Fruit fly (Drosophila melanogaster): ENCODE data around the gene CG10019.

CG10019 gene

DNA sequence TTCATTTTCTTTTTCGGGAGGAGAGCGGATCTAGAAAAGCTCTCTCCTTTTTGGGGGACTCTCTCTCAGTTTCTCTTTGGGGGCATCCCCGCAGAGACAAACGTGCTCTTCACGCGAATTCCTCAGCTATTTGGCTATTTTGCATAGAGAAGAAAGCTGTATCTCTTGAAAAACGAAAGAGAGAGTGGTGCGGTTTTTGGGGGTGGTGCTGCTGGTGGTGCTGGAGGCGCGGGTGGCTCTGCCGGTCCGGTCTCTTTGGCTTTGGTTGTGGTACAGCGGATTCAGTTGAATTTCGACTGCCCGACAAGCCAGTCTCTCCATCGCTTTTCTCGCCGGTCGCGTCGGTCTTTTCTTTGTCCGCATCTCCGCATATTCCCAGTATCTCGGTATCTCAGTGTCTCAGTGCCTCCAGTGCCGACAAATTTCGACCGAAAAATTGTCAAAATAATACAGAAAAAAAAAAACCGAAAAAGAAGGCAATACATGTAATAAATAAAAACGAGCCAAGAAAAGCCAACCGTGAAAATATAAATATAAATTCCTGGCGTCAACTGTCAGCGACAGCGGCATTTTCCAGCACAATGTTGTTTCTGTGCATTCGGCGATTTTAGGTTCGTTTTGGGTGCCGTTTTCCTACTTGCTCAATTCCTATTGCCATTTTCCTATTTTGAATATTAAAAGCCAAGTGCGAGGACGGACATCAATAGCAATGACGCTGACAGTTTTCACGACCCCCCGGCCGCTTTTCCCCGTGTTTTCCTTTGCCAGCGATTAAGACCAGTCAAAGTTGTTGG lies at the start of gene CG10019:
CG10019 (plus strand) TSS at position 285 of the 794 bp plus-strand sequence.
- TF ChIP-seq fd96Ca (GFP tag; IDR thresholded peaks at IDR 0.05) (no peak), CG14655 (GFP tag; optimal IDR thresholded peaks at IDR 0.05) (peak; percentile 4), Ets98B (GFP tag; IDR thresholded peaks at IDR 0.05) (peak; percentile 31; the same call in 1 of the 2 replicates), CG13204 (GFP tag; optimal IDR thresholded peaks at IDR 0.05) (no peak), CG32121 (GFP tag; IDR thresholded peaks at IDR 0.05) (peak; percentile 48), CG4496 (GFP tag; IDR thresholded peaks at IDR 0.05) (peak; percentile 31; the same call in 1 of the 3 replicates)

DNA sequence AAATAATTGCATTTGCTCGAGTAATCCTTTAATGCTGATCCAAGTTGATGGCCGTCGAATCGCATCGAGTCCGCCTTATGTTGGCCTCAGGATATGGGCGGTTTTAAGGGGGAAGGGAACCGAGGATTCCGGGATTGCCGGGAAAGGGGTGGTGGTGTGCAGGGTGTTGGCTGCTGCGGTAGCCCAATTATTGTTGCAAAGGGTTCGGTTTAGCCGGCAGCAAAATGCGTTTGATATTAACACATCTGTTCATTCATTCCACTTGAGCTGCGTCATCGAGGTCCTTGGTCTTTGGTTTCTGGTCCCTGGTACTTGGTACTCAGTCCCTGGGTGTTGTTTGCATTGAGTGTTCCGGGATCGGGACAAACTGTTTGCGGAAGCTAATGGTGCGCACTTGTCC lies 48.9 kb upstream of the CG10019 start:
- TF ChIP-seq CG8301 (tag; optimal IDR thresholded peaks at IDR 0.05) (no peak), CG14655 (GFP tag; optimal IDR thresholded peaks at IDR 0.05) (no peak), CG32121 (GFP tag; IDR thresholded peaks at IDR 0.05) (no peak), Pif1A (GFP tag; optimal IDR thresholded peaks at IDR 0.05) (no peak), EcR (GFP tag; optimal IDR thresholded peaks at IDR 0.05) (no peak), CG4496 (GFP tag; IDR thresholded peaks at IDR 0.05) (no peak), fd96Ca (GFP tag; IDR thresholded peaks at IDR 0.05) (no peak), Ets98B (GFP tag; IDR thresholded peaks at IDR 0.05) (no peak), CG34367 (tag; optimal IDR thresholded peaks at IDR 0.05) (no peak), rn (GFP tag; IDR thresholded peaks at IDR 0.05) (no peak), Pif1B (GFP tag; optimal IDR thresholded peaks at IDR 0.05) (no peak), D1 (tag; optimal IDR thresholded peaks at IDR 0.05) (no peak), CG15710 (tag; optimal IDR thresholded peaks at IDR 0.05) (no peak), CG8159 (tag; optimal IDR thresholded peaks at IDR 0.05) (no peak), CG9948 (tag; optimal IDR thresholded peaks at IDR 0.05) (no peak), CG17806 (tag; optimal IDR thresholded peaks at IDR 0.05) (no peak), Snoo (tag; optimal IDR thresholded peaks at IDR 0.05) (no peak), CG13204 (GFP tag; optimal IDR thresholded peaks at IDR 0.05) (no peak), gl (tag; optimal IDR thresholded peaks at IDR 0.05) (no peak)

- no peak for TF ChIP-seq CG34367 (tag; optimal IDR thresholded peaks at IDR 0.05)
- no peak for TF ChIP-seq CG14655 (GFP tag; optimal IDR thresholded peaks at IDR 0.05)
Measured at dm6 chr2L:3682489-3682888, 47.8 kb upstream of the CG10019 start.

- TF ChIP-seq CG14655 (GFP tag; optimal IDR thresholded peaks at IDR 0.05) (no peak), CG9948 (tag; optimal IDR thresholded peaks at IDR 0.05) (no peak), CG12605 (GFP tag; IDR thresholded peaks at IDR 0.05) (no peak), D1 (tag; optimal IDR thresholded peaks at IDR 0.05) (no peak), CG8159 (tag; optimal IDR thresholded peaks at IDR 0.05) (peak; percentile 16)
Measured at dm6 chr2L:3685139-3685851, 45.0 kb upstream of the CG10019 start.

DNA sequence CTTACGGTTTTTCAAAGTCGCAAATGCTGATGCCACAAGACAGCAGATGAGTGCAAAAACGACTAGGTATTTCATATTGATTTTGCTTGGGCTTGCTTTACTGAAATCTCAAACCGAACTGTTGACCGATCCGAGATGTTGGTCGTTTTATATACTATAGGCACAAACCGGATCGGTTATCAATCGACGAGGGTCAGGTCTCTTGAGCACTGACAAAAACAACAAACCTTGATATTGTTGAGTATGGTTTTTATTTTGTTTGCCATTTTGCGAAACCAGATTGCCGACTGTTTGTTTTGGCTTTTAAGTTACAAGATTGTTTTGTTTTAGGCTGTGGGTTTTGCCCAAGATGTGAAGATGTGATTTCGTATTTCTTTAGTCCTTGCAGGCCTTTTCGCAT lies 37.8 kb upstream of the CG10019 start, which contains the start of gene CG16704:
CG16704 (minus strand) TSS at position 122 of the 400 bp plus-strand sequence.
- TF ChIP-seq Snoo (tag; optimal IDR thresholded peaks at IDR 0.05) (no peak), rn (GFP tag; IDR thresholded peaks at IDR 0.05) (no peak), fd96Ca (GFP tag; IDR thresholded peaks at IDR 0.05) (no peak), EcR (GFP tag; optimal IDR thresholded peaks at IDR 0.05) (no peak), Ets98B (GFP tag; IDR thresholded peaks at IDR 0.05) (no peak), CG15710 (tag; optimal IDR thresholded peaks at IDR 0.05) (no peak), gl (tag; optimal IDR thresholded peaks at IDR 0.05) (no peak), CG4496 (GFP tag; IDR thresholded peaks at IDR 0.05) (no peak), D1 (tag; optimal IDR thresholded peaks at IDR 0.05) (no peak), CG9948 (tag; optimal IDR thresholded peaks at IDR 0.05) (no peak), Pif1B (GFP tag; optimal IDR thresholded peaks at IDR 0.05) (no peak), Pif1A (GFP tag; optimal IDR thresholded peaks at IDR 0.05) (no peak), CG32121 (GFP tag; IDR thresholded peaks at IDR 0.05) (no peak), CG13204 (GFP tag; optimal IDR thresholded peaks at IDR 0.05) (no peak), CG12605 (GFP tag; IDR thresholded peaks at IDR 0.05) (no peak)

- TF ChIP-seq EcR (GFP tag; optimal IDR thresholded peaks at IDR 0.05) (no peak), CG14655 (GFP tag; optimal IDR thresholded peaks at IDR 0.05) (no peak), CG32121 (GFP tag; IDR thresholded peaks at IDR 0.05) (no peak), CG10348 (GFP tag; IDR thresholded peaks at IDR 0.05) (no peak), Snoo (tag; optimal IDR thresholded peaks at IDR 0.05) (no peak), CG8301 (tag; optimal IDR thresholded peaks at IDR 0.05) (no peak), Ets98B (GFP tag; IDR thresholded peaks at IDR 0.05) (no peak), CG12605 (GFP tag; IDR thresholded peaks at IDR 0.05) (no peak), D1 (tag; optimal IDR thresholded peaks at IDR 0.05) (no peak), CG34367 (tag; optimal IDR thresholded peaks at IDR 0.05) (no peak), CG17806 (tag; optimal IDR thresholded peaks at IDR 0.05) (no peak), CG15710 (tag; optimal IDR thresholded peaks at IDR 0.05) (no peak), gl (tag; optimal IDR thresholded peaks at IDR 0.05) (no peak)
Measured at dm6 chr2L:3693082-3693481, 37.2 kb upstream of the CG10019 start, which contains the start of gene CG3513. Gene CG3513 (minus strand): TSS chr2L:3693182.
